Worm (Caenorhabditis elegans): ENCODE data around the gene W01D2.3.

Gene W01D2.3

DNA sequence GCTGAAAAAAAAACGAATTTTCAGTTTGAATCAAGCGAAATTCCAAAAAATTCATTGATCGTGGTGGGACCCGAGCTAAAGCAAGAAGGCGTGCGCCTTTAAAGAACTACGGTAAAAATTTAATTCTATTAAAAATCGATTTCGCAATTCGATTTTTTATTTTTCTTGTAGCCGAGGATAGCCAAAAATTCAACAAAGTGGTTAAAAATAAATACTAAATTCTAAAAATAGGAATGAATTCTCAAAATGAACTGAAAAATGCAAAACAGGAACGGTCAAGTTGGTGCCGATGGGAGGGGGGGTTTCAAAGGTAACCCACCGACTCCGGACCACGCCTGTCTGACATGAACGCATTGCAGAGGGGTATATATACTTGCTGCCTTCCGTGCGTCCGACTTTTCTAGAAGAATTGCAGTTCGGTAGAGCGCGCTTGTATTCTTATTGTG is 3.0 kb downstream of the W01D2.3 start:
- TF ChIP-seq ztf-11 (tag; optimal IDR thresholded peaks at IDR 0.05) = no peak
- TF ChIP-seq lin-15B (tag; optimal IDR thresholded peaks at IDR 0.05) = peak; percentile 37
- TF ChIP-seq nhr-43 (tag; optimal IDR thresholded peaks at IDR 0.05; ENCODE audit: poor library complexity, severe bottlenecking) = peak; percentile 41
- peak; percentile 75 for TF ChIP-seq hmg-11 (tag; optimal IDR thresholded peaks at IDR 0.05)
- TF ChIP-seq elt-2 (tag; optimal IDR thresholded peaks at IDR 0.05) = peak; percentile 6
- TF ChIP-seq ama-1 (optimal IDR thresholded peaks at IDR 0.05) = peak; percentile 45
- TF ChIP-seq tbx-2 (tag; optimal IDR thresholded peaks at IDR 0.05) = peak; percentile 46
- no peak for TF ChIP-seq sea-2 (GFP tag; optimal IDR thresholded peaks at IDR 0.05)
- TF ChIP-seq snpc-4 (tag; optimal IDR thresholded peaks at IDR 0.05) = peak; percentile 98
- peak; percentile 65 for TF ChIP-seq lin-39 (tag; optimal IDR thresholded peaks at IDR 0.05)
- peak; percentile 51 for TF ChIP-seq lsy-12 (tag; optimal IDR thresholded peaks at IDR 0.05)
- TF ChIP-seq nfya-1 (tag; optimal IDR thresholded peaks at IDR 0.05; ENCODE audit: insufficient read depth) = peak; percentile 48
- no peak for TF ChIP-seq jun-1 (tag; optimal IDR thresholded peaks at IDR 0.05)

DNA sequence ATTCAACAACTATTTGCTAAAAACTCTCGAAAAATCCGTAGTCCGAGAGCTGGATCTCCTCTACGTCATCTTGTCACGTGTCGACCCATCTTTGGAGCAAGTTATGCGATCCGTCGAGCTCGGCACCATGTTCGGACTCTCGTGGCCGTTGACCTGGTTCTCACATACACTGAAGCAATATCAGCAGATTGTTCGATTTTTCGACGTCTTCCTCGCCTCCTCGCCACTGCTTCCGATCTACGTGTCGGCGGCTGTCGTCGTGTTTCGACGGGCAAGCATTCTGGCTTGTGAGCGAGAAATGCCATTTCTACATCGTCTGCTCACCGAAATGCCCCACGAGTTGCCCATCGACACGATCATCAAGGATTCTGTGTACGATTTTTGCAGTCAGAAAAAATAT is 4.7 kb downstream of the W01D2.3 start:
- TF ChIP-seq ceh-82 (tag; optimal IDR thresholded peaks at IDR 0.05) = no peak
- TF ChIP-seq fos-1 (tag; optimal IDR thresholded peaks at IDR 0.05) = no peak
- no peak for TF ChIP-seq nhr-11 (tag; optimal IDR thresholded peaks at IDR 0.05)
- no peak for TF ChIP-seq ceh-16 (tag; optimal IDR thresholded peaks at IDR 0.05)
- no peak for TF ChIP-seq hmg-11 (tag; optimal IDR thresholded peaks at IDR 0.05)
- TF ChIP-seq lin-15B (tag; optimal IDR thresholded peaks at IDR 0.05) = no peak
- no peak for TF ChIP-seq mml-1 (tag; optimal IDR thresholded peaks at IDR 0.05)
- no peak for TF ChIP-seq R02D3.7 (tag; optimal IDR thresholded peaks at IDR 0.05)
- TF ChIP-seq nhr-12 (tag; optimal IDR thresholded peaks at IDR 0.05) = no peak
- TF ChIP-seq aly-2 (tag; optimal IDR thresholded peaks at IDR 0.05) = no peak
- TF ChIP-seq nfya-1 (tag; optimal IDR thresholded peaks at IDR 0.05; ENCODE audit: insufficient read depth) = no peak

DNA sequence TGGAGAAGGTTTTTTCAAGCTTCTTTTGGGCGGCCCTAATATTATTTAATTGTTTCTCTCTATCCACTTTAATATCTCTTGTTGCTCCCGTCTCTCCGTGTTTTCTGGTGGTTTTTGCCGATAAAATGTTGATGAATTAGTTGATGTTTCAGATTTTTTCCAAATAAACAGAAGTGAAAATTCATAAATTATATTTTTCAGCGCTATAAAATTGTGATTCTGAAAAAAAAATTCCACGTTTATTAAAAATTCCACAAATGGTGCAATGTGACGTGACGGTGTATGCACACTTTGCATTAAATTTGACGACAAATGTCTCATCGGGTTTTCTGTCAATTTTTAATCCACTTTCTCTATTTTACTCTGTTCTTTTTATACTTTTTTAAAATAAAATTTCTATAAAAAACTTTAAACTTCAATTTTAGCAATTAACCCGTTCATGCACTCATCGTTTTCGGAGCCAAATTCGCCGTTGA is 6.0 kb downstream of the W01D2.3 start, which contains the start of gene tbc-20:
Gene tbc-20, plus strand, starts transcription at position 426 of the 476 bp plus-strand sequence.
- TF ChIP-seq nhr-23 (tag; optimal IDR thresholded peaks at IDR 0.05) (peak; percentile 8), lsy-12 (tag; optimal IDR thresholded peaks at IDR 0.05) (no peak), egl-5 (tag; optimal IDR thresholded peaks at IDR 0.05) (no peak), nhr-77 (tag; optimal IDR thresholded peaks at IDR 0.05) (peak; percentile 32), elt-2 (tag; optimal IDR thresholded peaks at IDR 0.05) (peak; percentile 8), snpc-4 (tag; optimal IDR thresholded peaks at IDR 0.05) (peak; percentile 40), ceh-16 (tag; optimal IDR thresholded peaks at IDR 0.05) (no peak), aly-2 (tag; optimal IDR thresholded peaks at IDR 0.05) (no peak), pqm-1 (tag; optimal IDR thresholded peaks at IDR 0.05) (peak; percentile 4), nfya-1 (tag; optimal IDR thresholded peaks at IDR 0.05; ENCODE audit: insufficient read depth) (peak; percentile 15), egl-27 (tag; optimal IDR thresholded peaks at IDR 0.05) (no peak), nhr-43 (tag; optimal IDR thresholded peaks at IDR 0.05; ENCODE audit: poor library complexity, severe bottlenecking) (peak; percentile 10), hmg-11 (tag; optimal IDR thresholded peaks at IDR 0.05) (peak; percentile 29), pha-4 (tag; optimal IDR thresholded peaks at IDR 0.05) (peak; percentile 57), skn-1 (tag; optimal IDR thresholded peaks at IDR 0.05) (peak; percentile 24), nhr-28 (tag; optimal IDR thresholded peaks at IDR 0.05) (no peak)

DNA sequence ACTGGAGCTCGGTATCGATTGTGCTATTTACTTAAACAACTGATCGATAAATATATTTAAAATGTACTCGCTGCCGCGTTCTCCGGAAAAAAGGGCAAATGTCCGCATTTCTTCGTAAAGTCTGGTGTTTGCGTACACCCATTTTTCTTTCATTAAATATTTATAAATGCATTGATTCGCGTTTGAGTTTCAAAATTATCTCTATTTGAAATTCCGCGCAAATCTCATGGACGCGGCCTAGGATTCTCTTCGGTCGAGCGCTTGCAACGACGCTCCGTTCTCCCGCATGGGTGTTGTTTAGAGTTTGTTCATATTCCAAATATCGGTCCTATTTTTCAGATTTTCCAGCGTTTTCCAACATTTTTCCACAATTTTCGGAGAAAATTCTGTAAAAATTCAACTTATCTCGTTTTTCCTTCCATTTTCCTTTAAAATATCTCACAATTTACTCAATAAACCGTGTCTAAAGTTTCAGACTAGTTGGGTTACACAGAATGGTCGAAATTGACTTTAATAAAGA is 9.1 kb downstream of the W01D2.3 start, which contains the start of gene eif-3.B:
Gene eif-3.B, plus strand, starts transcription at position 470 of the 520 bp plus-strand sequence.
- TF ChIP-seq nhr-237 (tag; optimal IDR thresholded peaks at IDR 0.05) = no peak
- no peak for TF ChIP-seq unc-39 (tag; optimal IDR thresholded peaks at IDR 0.05)
- no peak for TF ChIP-seq fkh-2 (tag; optimal IDR thresholded peaks at IDR 0.05)
- no peak for TF ChIP-seq daf-12 (tag; optimal IDR thresholded peaks at IDR 0.05)
- TF ChIP-seq unc-62 (GFP tag; optimal IDR thresholded peaks at IDR 0.05) = no peak
- TF ChIP-seq elt-1 (tag; optimal IDR thresholded peaks at IDR 0.05) = no peak
- TF ChIP-seq ceh-9 (tag; optimal IDR thresholded peaks at IDR 0.05) = no peak
- TF ChIP-seq aly-2 (tag; optimal IDR thresholded peaks at IDR 0.05) = no peak
- no peak for TF ChIP-seq nhr-28 (tag; optimal IDR thresholded peaks at IDR 0.05)
- peak; percentile 91 for TF ChIP-seq egl-5 (tag; optimal IDR thresholded peaks at IDR 0.05)
- TF ChIP-seq nfya-1 (tag; optimal IDR thresholded peaks at IDR 0.05; ENCODE audit: insufficient read depth) = peak; percentile 94
- peak; percentile 74 for TF ChIP-seq lsy-12 (tag; optimal IDR thresholded peaks at IDR 0.05)
- TF ChIP-seq ztf-4 (tag; optimal IDR thresholded peaks at IDR 0.05) = peak; percentile 31
- no peak for TF ChIP-seq nhr-11 (tag; optimal IDR thresholded peaks at IDR 0.05)
- peak; percentile 89 for TF ChIP-seq ceh-28 (tag; optimal IDR thresholded peaks at IDR 0.05)
- TF ChIP-seq lin-39 (tag; optimal IDR thresholded peaks at IDR 0.05) = peak; percentile 83
- peak; percentile 55 for TF ChIP-seq fkh-10 (GFP tag; optimal IDR thresholded peaks at IDR 0.05)
- TF ChIP-seq snpc-4 (tag; optimal IDR thresholded peaks at IDR 0.05) = peak; percentile 96
- TF ChIP-seq elt-2 (tag; optimal IDR thresholded peaks at IDR 0.05) = peak; percentile 60
- no peak for TF ChIP-seq nhr-76 (tag; optimal IDR thresholded peaks at IDR 0.05)
- TF ChIP-seq elt-3 (tag; optimal IDR thresholded peaks at IDR 0.05) = no peak
- TF ChIP-seq nhr-67 (tag; optimal IDR thresholded peaks at IDR 0.05) = no peak
- TF ChIP-seq eor-1 (tag; optimal IDR thresholded peaks at IDR 0.05) = no peak
- TF ChIP-seq nhr-23 (tag; optimal IDR thresholded peaks at IDR 0.05) = peak; percentile 92
- TF ChIP-seq skn-1 (tag; optimal IDR thresholded peaks at IDR 0.05) = peak; percentile 84
- peak; percentile 85 for TF ChIP-seq nhr-77 (tag; optimal IDR thresholded peaks at IDR 0.05)
- no peak for TF ChIP-seq ama-1 (optimal IDR thresholded peaks at IDR 0.05)
- TF ChIP-seq pha-4 (tag; optimal IDR thresholded peaks at IDR 0.05) = peak; percentile 98
- TF ChIP-seq egl-27 (tag; optimal IDR thresholded peaks at IDR 0.05) = no peak
- TF ChIP-seq ceh-82 (tag; optimal IDR thresholded peaks at IDR 0.05) = peak; percentile 63
- no peak for TF ChIP-seq ztf-11 (tag; optimal IDR thresholded peaks at IDR 0.05)

All from whole organism, L3 larva.